Worm (Caenorhabditis elegans) whole organism, L1 larva: ENCODE measurements around the gene Y54G2A.41.

ENCODE experiments used
- C16A3.4 ChIP-seq: fragments of 150-350 bp; optimal IDR thresholded peaks from 2 replicates; lab custom pipeline; 2014; ENCODE audit warnings: missing biosample characterization, missing genetic modification characterization
- C34B4.2 ChIP-seq: sonication (generic microtip); optimal IDR thresholded peaks from 2 replicates; lab custom pipeline; 2017; ENCODE audit warnings: mild to moderate bottlenecking, missing genetic modification characterization, missing compliant biosample characterization
- F16B12.6 ChIP-seq: fragments of 150-350 bp; optimal IDR thresholded peaks from 2 replicates; lab custom pipeline; 2014; ENCODE audit warnings: missing biosample characterization, missing genetic modification characterization
- alr-1 ChIP-seq: fragments of 200-800 bp; sonication (Bioruptor generic); optimal IDR thresholded peaks from 2 replicates; lab custom pipeline; 2018; ENCODE audit warnings: borderline replicate concordance, mild to moderate bottlenecking, missing genetic modification characterization, missing compliant biosample characterization
- ama-1 ChIP-seq: fragments of 150-350 bp; optimal IDR thresholded peaks from 2 replicates; lab custom pipeline; 2014
- blmp-1 ChIP-seq: fragments of 150-350 bp; optimal IDR thresholded peaks from 2 replicates; lab custom pipeline; 2014; ENCODE audit warnings: missing biosample characterization, missing genetic modification characterization
- ceh-63 ChIP-seq: fragments of 200-800 bp; sonication (Bioruptor generic); optimal IDR thresholded peaks from 2 replicates; lab custom pipeline; 2018; ENCODE audit warnings: mild to moderate bottlenecking, missing genetic modification characterization, missing compliant biosample characterization
- ceh-8 ChIP-seq: fragments of 200-800 bp; sonication (Bioruptor generic); optimal IDR thresholded peaks from 2 replicates; lab custom pipeline; 2018; ENCODE audit warnings: mild to moderate bottlenecking, missing genetic modification characterization, moderate library complexity, missing compliant biosample characterization
- ceh-88 ChIP-seq: fragments of 200-800 bp; sonication (Bioruptor generic); IDR thresholded peaks from 2 replicates; pipeline ENCODE4 v1.3.6; 2022; ENCODE audit warnings: missing genetic modification characterization, missing compliant biosample characterization
- ceh-90 ChIP-seq: sonication (generic microtip); optimal IDR thresholded peaks from 2 replicates; lab custom pipeline; 2016; ENCODE audit warnings: missing genetic modification characterization, missing compliant biosample characterization
- dpl-1 ChIP-seq, 3 experiments: fragments of 150-350 bp in 2 of 3; sonication (generic microtip) in 1 of 3; optimal IDR thresholded peaks; 2 replicates each; lab custom pipeline; 2014 to 2017; ENCODE audit warnings: missing biosample characterization in 3 of 3, missing genetic modification characterization in 3 of 3, missing genetic modification reagents in 3 of 3
- efl-1 ChIP-seq, 4 experiments: fragments of 150-350 bp; optimal IDR thresholded peaks in 3 of 4; peaks in 1 of 4; 1 replicate in 1 of 4; 2 replicates in 3 of 4; lab custom pipeline; 2014; ENCODE audit warnings: missing biosample characterization in 2 of 4, missing genetic modification characterization in 2 of 4, missing genetic modification reagents in 2 of 4
- egl-27 ChIP-seq, 2 experiments: fragments of 150-350 bp in 1 of 2; sonication (generic microtip); optimal IDR thresholded peaks; 3 replicates each; lab custom pipeline; 2017 to 2018; ENCODE audit warnings: missing biosample characterization in 2 of 2, missing genetic modification characterization in 2 of 2, missing genetic modification reagents in 2 of 2
- elt-2 ChIP-seq: sonication (generic microtip); optimal IDR thresholded peaks from 2 replicates; lab custom pipeline; 2016; ENCODE audit warnings: missing genetic modification characterization, mild to moderate bottlenecking, inconsistent platforms, missing compliant biosample characterization, missing genetic modification reagents
- elt-3 ChIP-seq, 6 experiments: fragments of 150-350 bp in 1 of 6; sonication (generic microtip); optimal IDR thresholded peaks; 2 replicates each; lab custom pipeline; 2017 to 2018; ENCODE audit warnings: missing biosample characterization in 6 of 6, missing genetic modification characterization in 6 of 6, inconsistent platforms in 1 of 6
- ets-5 ChIP-seq: fragments of 200-800 bp; sonication (Bioruptor generic); IDR thresholded peaks from 2 replicates; pipeline ENCODE4 v1.3.6; 2022; ENCODE audit warnings: missing genetic modification characterization, missing compliant biosample characterization
- fkh-10 ChIP-seq: sonication (generic microtip); optimal IDR thresholded peaks from 2 replicates; lab custom pipeline; 2017; ENCODE audit warnings: missing biosample characterization, missing genetic modification reagents, missing genetic modification characterization
- fkh-8 ChIP-seq: sonication (generic microtip); optimal IDR thresholded peaks from 2 replicates; lab custom pipeline; 2016; ENCODE audit warnings: mild to moderate bottlenecking, missing genetic modification characterization, missing compliant biosample characterization
- irx-1 ChIP-seq: sonication (generic microtip); optimal IDR thresholded peaks from 2 replicates; lab custom pipeline; 2016; ENCODE audit warnings: missing genetic modification characterization, missing compliant biosample characterization
- jun-1 ChIP-seq: fragments of 150-350 bp; optimal IDR thresholded peaks from 2 replicates; lab custom pipeline; 2014; ENCODE audit warnings: missing biosample characterization, missing genetic modification reagents, missing genetic modification characterization
- lin-14 ChIP-seq: fragments of 200-800 bp; sonication (Bioruptor generic); optimal IDR thresholded peaks from 2 replicates; lab custom pipeline; 2018; ENCODE audit warnings: mild to moderate bottlenecking, missing genetic modification characterization, moderate library complexity, missing compliant biosample characterization
- lin-35 ChIP-seq, 2 experiments: fragments of 150-350 bp; optimal IDR thresholded peaks; 2 replicates each; lab custom pipeline; 2014; ENCODE audit warnings: missing biosample characterization in 2 of 2, missing genetic modification characterization in 2 of 2, missing genetic modification reagents in 2 of 2
- lir-3 ChIP-seq: sonication (generic microtip); optimal IDR thresholded peaks from 2 replicates; lab custom pipeline; 2016; ENCODE audit warnings: mild to moderate bottlenecking, missing genetic modification characterization, moderate library complexity, missing compliant biosample characterization; ENCODE audit not compliant: poor library complexity
- mdl-1 ChIP-seq, 2 experiments: fragments of 150-350 bp; optimal IDR thresholded peaks; 2 replicates each; lab custom pipeline; 2014 to 2017; ENCODE audit warnings: missing biosample characterization in 2 of 2, missing genetic modification characterization in 2 of 2, inconsistent platforms in 1 of 2
- mep-1 ChIP-seq: fragments of 150-350 bp; optimal IDR thresholded peaks from 2 replicates; lab custom pipeline; 2014; ENCODE audit warnings: missing biosample characterization, missing genetic modification characterization
- nhr-20 ChIP-seq: sonication (generic microtip); optimal IDR thresholded peaks from 2 replicates; lab custom pipeline; 2016; ENCODE audit warnings: mild to moderate bottlenecking, missing genetic modification characterization, missing compliant biosample characterization
- nhr-28 ChIP-seq: fragments of 150-350 bp; optimal IDR thresholded peaks from 2 replicates; lab custom pipeline; 2014; ENCODE audit warnings: missing biosample characterization, missing genetic modification characterization
- nhr-47 ChIP-seq: sonication (generic microtip); optimal IDR thresholded peaks from 2 replicates; lab custom pipeline; 2016; ENCODE audit warnings: mild to moderate bottlenecking, missing genetic modification characterization, moderate library complexity, missing compliant biosample characterization
- nhr-71 ChIP-seq: sonication (generic microtip); optimal IDR thresholded peaks from 2 replicates; lab custom pipeline; 2016; ENCODE audit warnings: mild to moderate bottlenecking, missing genetic modification characterization, moderate library complexity, missing compliant biosample characterization
- nhr-84 ChIP-seq: sonication (generic microtip); optimal IDR thresholded peaks from 2 replicates; lab custom pipeline; 2017; ENCODE audit warnings: missing biosample characterization, missing genetic modification characterization
- nhr-90 ChIP-seq: sonication (generic microtip); optimal IDR thresholded peaks from 2 replicates; lab custom pipeline; 2016; ENCODE audit warnings: mild to moderate bottlenecking, missing genetic modification characterization, missing compliant biosample characterization; ENCODE audit not compliant: poor library complexity
- pax-3 ChIP-seq: fragments of 200-800 bp; sonication (Bioruptor generic); optimal IDR thresholded peaks from 2 replicates; lab custom pipeline; 2018; ENCODE audit warnings: mild to moderate bottlenecking, missing genetic modification characterization, moderate library complexity, missing compliant biosample characterization
- rnt-1 ChIP-seq: sonication (generic microtip); optimal IDR thresholded peaks from 2 replicates; lab custom pipeline; 2016; ENCODE audit warnings: mild to moderate bottlenecking, missing genetic modification characterization, moderate library complexity, missing compliant biosample characterization
- snu-23 ChIP-seq: sonication (generic microtip); optimal IDR thresholded peaks from 2 replicates; lab custom pipeline; 2016; ENCODE audit warnings: missing genetic modification characterization, missing compliant biosample characterization
- sox-4 ChIP-seq: sonication (generic microtip); optimal IDR thresholded peaks from 2 replicates; lab custom pipeline; 2016; ENCODE audit warnings: missing genetic modification characterization, missing compliant biosample characterization
- tbx-2 ChIP-seq: sonication (generic microtip); optimal IDR thresholded peaks from 2 replicates; lab custom pipeline; 2016; ENCODE audit warnings: missing genetic modification characterization, missing compliant biosample characterization
- unc-30 ChIP-seq: sonication (generic microtip); optimal IDR thresholded peaks from 2 replicates; lab custom pipeline; 2017; ENCODE audit warnings: missing biosample characterization, missing genetic modification characterization
- unc-62 ChIP-seq: fragments of 150-350 bp; optimal IDR thresholded peaks from 2 replicates; lab custom pipeline; 2014; ENCODE audit warnings: missing biosample characterization, missing genetic modification reagents, missing genetic modification characterization
- unc-86 ChIP-seq: sonication (generic microtip); optimal IDR thresholded peaks from 2 replicates; lab custom pipeline; 2016; ENCODE audit warnings: missing genetic modification characterization, missing compliant biosample characterization
- unc-98 ChIP-seq: fragments of 200-800 bp; sonication (Bioruptor generic); IDR thresholded peaks from 2 replicates; pipeline ENCODE4 v1.3.6; 2022; ENCODE audit warnings: missing genetic modification characterization, missing compliant biosample characterization
- zag-1 ChIP-seq: fragments of 150-350 bp; optimal IDR thresholded peaks from 2 replicates; lab custom pipeline; 2014; ENCODE audit warnings: missing biosample characterization, missing genetic modification characterization
- ztf-11 ChIP-seq, 2 experiments: sonication (generic microtip); optimal IDR thresholded peaks; 2 replicates each; lab custom pipeline; 2016 to 2017; ENCODE audit warnings: missing genetic modification characterization in 2 of 2, missing biosample characterization in 1 of 2, missing compliant biosample characterization in 1 of 2

Y54G2A.41 gene

DNA sequence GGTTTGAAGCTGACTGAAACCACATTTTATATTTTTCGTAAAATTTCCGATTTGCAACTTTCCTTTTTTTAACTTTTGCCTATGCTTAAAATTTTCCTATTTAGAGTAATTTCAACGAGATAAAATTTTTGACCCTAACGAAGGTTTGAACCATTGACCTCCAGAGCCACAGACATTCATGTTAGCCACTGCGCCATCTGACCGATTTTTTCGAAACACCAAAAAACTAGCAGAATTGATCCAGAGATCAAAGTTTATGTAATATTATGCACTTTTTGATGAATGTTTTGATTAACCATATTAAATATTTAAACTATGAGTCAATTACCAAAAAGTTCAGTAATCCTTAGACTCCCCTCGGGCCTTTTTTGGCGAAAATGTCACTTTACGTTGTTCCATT lies 6.4 kb downstream of the Y54G2A.41 start:
- TF ChIP-seq elt-3 (tag; optimal IDR thresholded peaks at IDR 0.05; lab: Kevin White, UChicago) (no peak), pax-3 (tag; lab: Kevin White, UChicago) (no peak), nhr-71 (tag; lab: Kevin White, UChicago) (no peak), irx-1 (no peak), ets-5 (GFP tag; lab: Robert Waterston, UW) (no peak), blmp-1 (no peak), elt-2 (tag; lab: Kevin White, UChicago) (no peak), nhr-47 (tag; lab: Kevin White, UChicago) (no peak), C16A3.4 (tag; lab: Kevin White, UChicago) (no peak), nhr-84 (tag; lab: Kevin White, UChicago) (no peak), snu-23 (GFP tag; lab: Kevin White, UChicago) (no peak), jun-1 (tag; lab: Kevin White, UChicago) (no peak), lin-14 (GFP tag; lab: Kevin White, UChicago) (no peak), nhr-20 (tag; lab: Kevin White, UChicago) (no peak), tbx-2 (tag; lab: Kevin White, UChicago) (no peak), rnt-1 (tag; lab: Kevin White, UChicago) (no peak), ceh-90 (no peak)
- TF ChIP-seq, all 84 proteins: peak for 0

DNA sequence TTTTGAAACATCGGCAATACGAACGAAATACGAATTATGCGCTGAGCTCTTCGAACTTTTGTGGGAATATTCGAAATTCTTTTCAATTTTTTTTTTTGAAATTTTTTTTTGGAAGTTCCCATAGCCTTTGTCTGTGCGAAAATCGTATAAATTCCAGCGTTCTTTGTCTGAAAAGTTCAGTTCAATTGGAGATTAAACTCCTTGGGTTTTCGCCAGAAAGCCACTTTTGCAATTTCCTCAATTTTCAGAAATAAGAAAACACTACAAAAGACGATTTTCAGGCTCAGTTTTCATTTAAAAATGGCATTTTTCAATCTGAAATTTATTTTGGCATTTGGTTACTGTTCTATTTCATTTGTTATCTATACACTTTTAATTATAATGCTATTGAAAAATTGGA lies 7.5 kb downstream of the Y54G2A.41 start, which contains the start of gene Y54G2A.38:
Gene Y54G2A.38, plus strand, starts transcription at position 301 of the 400 bp plus-strand sequence.
- TF ChIP-seq irx-1 (no peak), fkh-8 (tag; lab: Kevin White, UChicago) (no peak), zag-1 (tag; lab: Kevin White, UChicago) (no peak), dpl-1 (GFP tag; optimal IDR thresholded peaks at IDR 0.05; lab: Kevin White, UChicago) (no peak), lin-35 (GFP tag; optimal IDR thresholded peaks at IDR 0.05; lab: Kevin White, UChicago) (no peak), unc-62 (GFP tag; lab: Kevin White, UChicago) (no peak), lir-3 (no peak), unc-98 (GFP tag; lab: Robert Waterston, UW) (no peak), sox-4 (no peak), F16B12.6 (tag; lab: Kevin White, UChicago) (no peak), nhr-28 (no peak), elt-3 (tag; optimal IDR thresholded peaks at IDR 0.05; lab: Kevin White, UChicago) (no peak), ceh-8 (no peak)

DNA sequence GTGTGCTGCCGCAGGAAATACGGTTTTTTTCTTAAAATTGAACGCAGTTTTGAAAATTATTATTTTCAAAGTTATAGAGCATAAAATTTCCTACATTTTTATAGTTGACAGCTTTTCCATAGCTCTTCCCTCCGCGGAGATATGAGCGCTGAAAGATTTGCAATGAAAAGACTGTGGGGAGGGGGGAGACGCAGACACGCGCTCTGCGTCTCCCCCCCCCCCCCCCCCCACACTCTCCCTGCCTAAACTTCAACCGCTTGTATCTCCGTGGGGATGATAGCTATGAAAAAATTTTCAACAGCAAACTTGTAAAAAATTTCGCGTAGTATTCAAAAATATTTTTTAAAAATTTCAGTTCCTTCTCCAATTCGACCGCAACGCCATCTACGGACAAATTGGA lies 9.8 kb downstream of the Y54G2A.41 start:
- TF ChIP-seq efl-1 (optimal IDR thresholded peaks at IDR 0.05; lab: Kevin White, UChicago) (no peak), efl-1 (GFP tag; optimal IDR thresholded peaks at IDR 0.05 in 1 of 2; lab: Kevin White, UChicago) (no peak), fkh-10 (no peak), dpl-1 (GFP tag; optimal IDR thresholded peaks at IDR 0.05; lab: Kevin White, UChicago) (no peak), ceh-88 (GFP tag; lab: Robert Waterston, UW) (no peak), F16B12.6 (tag; lab: Kevin White, UChicago) (no peak), rnt-1 (tag; lab: Kevin White, UChicago) (no peak), ztf-11 (tag; optimal IDR thresholded peaks at IDR 0.05; lab: Kevin White, UChicago) (no peak), nhr-90 (no peak), unc-86 (tag; lab: Kevin White, UChicago) (no peak), unc-98 (GFP tag; lab: Robert Waterston, UW) (no peak), mdl-1 (tag; optimal IDR thresholded peaks at IDR 0.05; lab: Kevin White, UChicago) (no peak), alr-1 (tag; lab: Kevin White, UChicago) (no peak), unc-30 (tag; lab: Kevin White, UChicago) (no peak), ceh-63 (no peak), egl-27 (tag; optimal IDR thresholded peaks at IDR 0.05; lab: Kevin White, UChicago) (no peak), C34B4.2 (no peak), mep-1 (tag; lab: Kevin White, UChicago) (no peak), ama-1 (lab: Kevin White, UChicago) (no peak), fkh-8 (tag; lab: Kevin White, UChicago) (no peak)
